Worm (Caenorhabditis elegans) whole organism, L1 larva: ENCODE measurements around the gene bcl-7.
A peak's percentile ranks its signal among the peaks of the same experiment; 100 is the strongest.

Experiments
- Y116A8C.19 ChIP-seq: sonication (generic microtip); optimal IDR thresholded peaks from 2 replicates; lab custom pipeline; 2016; ENCODE audit warnings: missing compliant biosample characterization, missing genetic modification characterization, borderline replicate concordance
- blmp-1 ChIP-seq: fragments of 150-350 bp; optimal IDR thresholded peaks from 2 replicates; lab custom pipeline; 2014; ENCODE audit warnings: missing biosample characterization, missing genetic modification characterization
- ceh-63 ChIP-seq: fragments of 200-800 bp; sonication (Bioruptor generic); optimal IDR thresholded peaks from 2 replicates; lab custom pipeline; 2018; ENCODE audit warnings: mild to moderate bottlenecking, missing genetic modification characterization, missing compliant biosample characterization
- ces-1 ChIP-seq: fragments of 150-350 bp; optimal IDR thresholded peaks from 2 replicates; lab custom pipeline; 2014; ENCODE audit warnings: missing biosample characterization, missing genetic modification reagents, missing genetic modification characterization
- egl-27 ChIP-seq, 2 experiments: fragments of 150-350 bp in 1 of 2; sonication (generic microtip); optimal IDR thresholded peaks; 3 replicates each; lab custom pipeline; 2017 to 2018; ENCODE audit warnings: missing biosample characterization in 2 of 2, missing genetic modification characterization in 2 of 2, missing genetic modification reagents in 2 of 2
- elt-2 ChIP-seq: sonication (generic microtip); optimal IDR thresholded peaks from 2 replicates; lab custom pipeline; 2016; ENCODE audit warnings: missing genetic modification characterization, mild to moderate bottlenecking, inconsistent platforms, missing compliant biosample characterization, missing genetic modification reagents
- fkh-10 ChIP-seq: sonication (generic microtip); optimal IDR thresholded peaks from 2 replicates; lab custom pipeline; 2017; ENCODE audit warnings: missing biosample characterization, missing genetic modification reagents, missing genetic modification characterization
- mdl-1 ChIP-seq, 2 experiments: fragments of 150-350 bp; optimal IDR thresholded peaks; 2 replicates each; lab custom pipeline; 2014 to 2017; ENCODE audit warnings: missing biosample characterization in 2 of 2, missing genetic modification characterization in 2 of 2, inconsistent platforms in 1 of 2
- nhr-28 ChIP-seq: fragments of 150-350 bp; optimal IDR thresholded peaks from 2 replicates; lab custom pipeline; 2014; ENCODE audit warnings: missing biosample characterization, missing genetic modification characterization
- tlp-1 ChIP-seq: fragments of 150-350 bp; optimal IDR thresholded peaks from 2 replicates; lab custom pipeline; 2014; ENCODE audit warnings: missing biosample characterization, missing genetic modification characterization
- unc-130 ChIP-seq: fragments of 150-350 bp; optimal IDR thresholded peaks from 2 replicates; lab custom pipeline; 2017; ENCODE audit warnings: missing biosample characterization, missing genetic modification characterization, inconsistent platforms

DNA sequence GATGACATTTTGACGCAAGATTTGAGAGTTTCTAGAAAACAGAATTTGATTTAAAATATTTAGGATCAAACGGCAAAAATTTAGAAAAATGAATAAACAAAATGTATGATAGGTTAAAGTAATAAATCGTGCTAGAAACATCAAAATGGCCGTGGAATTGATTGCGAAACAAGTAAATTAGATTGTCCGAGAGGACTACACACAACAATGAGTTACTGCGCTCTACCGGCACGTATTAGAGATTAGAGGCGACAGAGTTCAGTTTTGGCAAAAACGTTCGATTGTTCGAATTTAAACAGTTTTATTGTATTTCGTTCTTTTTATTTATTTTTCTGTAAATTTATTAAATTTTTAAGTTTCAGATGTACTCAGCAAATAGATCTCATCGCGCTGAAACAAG, at the start of gene bcl-7, which contains the start of gene dnc-2:
- TF ChIP-seq elt-2 (tag; lab: Kevin White, UChicago) (peak; percentile 16), tlp-1 (tag; lab: Kevin White, UChicago) (no peak), blmp-1 (peak; percentile 51), unc-130 (no peak), fkh-10 (GFP tag; lab: Kevin White, UChicago) (no peak), nhr-28 (tag; lab: Kevin White, UChicago) (no peak), ceh-63 (GFP tag; lab: Kevin White, UChicago) (no peak), egl-27 (tag; optimal IDR thresholded peaks at IDR 0.05; lab: Kevin White, UChicago) (no peak), ces-1 (GFP tag; lab: Kevin White, UChicago) (no peak), mdl-1 (tag; optimal IDR thresholded peaks at IDR 0.05; lab: Kevin White, UChicago) (peak in 1 of 2 experiments; percentile 21), Y116A8C.19 (no peak)
